Worm (Caenorhabditis elegans): ENCODE data around the gene sri-51.
A peak's percentile ranks its signal among the peaks of the same experiment; 100 is the strongest.

sri-51 gene

ce11 chrII:3198998-3199397 is at the start of gene sri-51:
Gene sri-51, minus strand, starts transcription at chrII:3199098.
- TF ChIP-seq ZK546.5 (tag; optimal IDR thresholded peaks at IDR 0.05) (no peak), ceh-16 (tag; optimal IDR thresholded peaks at IDR 0.05) (no peak), nhr-12 (tag; optimal IDR thresholded peaks at IDR 0.05) (no peak), ceh-9 (tag; optimal IDR thresholded peaks at IDR 0.05) (no peak), fos-1 (tag; optimal IDR thresholded peaks at IDR 0.05) (no peak), nhr-43 (tag; optimal IDR thresholded peaks at IDR 0.05; ENCODE audit: poor library complexity, severe bottlenecking) (no peak), nhr-237 (tag; optimal IDR thresholded peaks at IDR 0.05) (no peak), hmg-11 (tag; optimal IDR thresholded peaks at IDR 0.05) (no peak), nhr-11 (tag; optimal IDR thresholded peaks at IDR 0.05) (no peak), elt-3 (tag; optimal IDR thresholded peaks at IDR 0.05) (no peak), nhr-28 (tag; optimal IDR thresholded peaks at IDR 0.05) (no peak), snpc-4 (tag; optimal IDR thresholded peaks at IDR 0.05) (no peak), mml-1 (tag; optimal IDR thresholded peaks at IDR 0.05) (no peak)

DNA sequence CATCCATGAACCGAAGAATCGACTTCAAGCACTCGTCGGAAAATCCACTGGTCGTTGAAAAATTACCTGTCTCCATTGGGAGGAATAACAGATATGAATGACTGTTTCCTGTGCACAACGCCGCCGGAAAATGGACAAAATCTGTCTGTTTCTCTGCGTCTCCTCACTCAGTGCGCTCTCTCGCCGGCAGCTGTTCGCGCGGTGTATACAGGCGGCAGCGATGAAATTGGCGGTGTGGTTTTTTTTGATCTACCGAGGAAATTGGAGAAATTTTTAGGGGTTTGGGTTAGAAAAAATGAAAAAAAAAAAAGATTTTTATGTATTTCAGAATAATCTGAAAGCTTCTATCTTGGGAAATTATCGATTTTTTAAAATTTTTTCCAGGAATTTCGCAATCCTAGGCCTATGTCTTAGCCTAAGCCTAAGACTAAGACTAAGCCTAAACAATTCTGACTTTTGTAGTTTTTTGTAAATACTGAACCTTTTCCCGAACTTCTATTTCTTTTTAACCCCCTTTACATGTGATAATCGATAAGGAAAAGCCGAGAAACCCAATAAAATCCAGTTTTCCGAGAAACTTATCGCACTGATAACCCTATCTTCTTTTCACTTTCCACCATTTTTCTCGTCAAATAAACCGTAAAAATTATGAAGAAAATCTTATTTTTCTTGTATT is 49.3 kb upstream of the sri-51 start, which contains the start of the genes fbxc-50 and C17F4.2:
Gene fbxc-50 (minus strand): TSS at position 81 of the 676 bp plus-strand sequence.
Gene C17F4.2 (plus strand): TSS at position 626 of the 676 bp plus-strand sequence.
- TF ChIP-seq elt-1 (tag; optimal IDR thresholded peaks at IDR 0.05) (no peak), lin-39 (tag; optimal IDR thresholded peaks at IDR 0.05) (no peak), egl-27 (tag; optimal IDR thresholded peaks at IDR 0.05) (no peak), elt-3 (tag; optimal IDR thresholded peaks at IDR 0.05) (no peak), ama-1 (optimal IDR thresholded peaks at IDR 0.05) (no peak), unc-39 (tag; optimal IDR thresholded peaks at IDR 0.05) (no peak), nhr-76 (tag; optimal IDR thresholded peaks at IDR 0.05) (no peak), ZK546.5 (tag; optimal IDR thresholded peaks at IDR 0.05) (no peak)

ce11 chrII:3247556-3247955 is 48.7 kb upstream of the sri-51 start:
- TF ChIP-seq elt-1 (tag; optimal IDR thresholded peaks at IDR 0.05), result no peak
- no peak for TF ChIP-seq ztf-4 (tag; optimal IDR thresholded peaks at IDR 0.05)
- TF ChIP-seq unc-62 (GFP tag; optimal IDR thresholded peaks at IDR 0.05), result no peak
- TF ChIP-seq skn-1 (tag; optimal IDR thresholded peaks at IDR 0.05), result no peak
- TF ChIP-seq mdl-1 (tag; optimal IDR thresholded peaks at IDR 0.05), result no peak

ce11 chrII:3245836-3246235 is 46.9 kb upstream of the sri-51 start, which contains the start of gene C17F4.7:
Gene C17F4.7, minus strand, starts transcription at chrII:3246015.
- no peak for TF ChIP-seq ama-1 (optimal IDR thresholded peaks at IDR 0.05)
- TF ChIP-seq nhr-43 (tag; optimal IDR thresholded peaks at IDR 0.05; ENCODE audit: poor library complexity, severe bottlenecking), result no peak
- no peak for TF ChIP-seq ztf-4 (tag; optimal IDR thresholded peaks at IDR 0.05)
- TF ChIP-seq pqm-1 (tag; optimal IDR thresholded peaks at IDR 0.05), result peak; percentile 96
- no peak for TF ChIP-seq ceh-28 (tag; optimal IDR thresholded peaks at IDR 0.05)
- TF ChIP-seq aly-2 (tag; optimal IDR thresholded peaks at IDR 0.05), result no peak
- no peak for TF ChIP-seq nhr-77 (tag; optimal IDR thresholded peaks at IDR 0.05)
- TF ChIP-seq nhr-28 (tag; optimal IDR thresholded peaks at IDR 0.05), result no peak
- TF ChIP-seq egl-27 (tag; optimal IDR thresholded peaks at IDR 0.05), result no peak
- TF ChIP-seq skn-1 (tag; optimal IDR thresholded peaks at IDR 0.05), result no peak
- no peak for TF ChIP-seq ceh-82 (tag; optimal IDR thresholded peaks at IDR 0.05)
- no peak for TF ChIP-seq elt-3 (tag; optimal IDR thresholded peaks at IDR 0.05)
- TF ChIP-seq unc-39 (tag; optimal IDR thresholded peaks at IDR 0.05), result no peak
- no peak for TF ChIP-seq zag-1 (tag; optimal IDR thresholded peaks at IDR 0.05)
- no peak for TF ChIP-seq tbx-2 (tag; optimal IDR thresholded peaks at IDR 0.05)
- no peak for TF ChIP-seq ceh-16 (tag; optimal IDR thresholded peaks at IDR 0.05)
- peak; percentile 99 for TF ChIP-seq elt-2 (tag; optimal IDR thresholded peaks at IDR 0.05)
- no peak for TF ChIP-seq pha-4 (tag; optimal IDR thresholded peaks at IDR 0.05)
- TF ChIP-seq nhr-76 (tag; optimal IDR thresholded peaks at IDR 0.05), result no peak
- TF ChIP-seq mdl-1 (tag; optimal IDR thresholded peaks at IDR 0.05), result no peak
- no peak for TF ChIP-seq egl-5 (tag; optimal IDR thresholded peaks at IDR 0.05)
- no peak for TF ChIP-seq elt-1 (tag; optimal IDR thresholded peaks at IDR 0.05)
- TF ChIP-seq nhr-23 (tag; optimal IDR thresholded peaks at IDR 0.05), result no peak
- TF ChIP-seq R02D3.7 (tag; optimal IDR thresholded peaks at IDR 0.05), result no peak
- TF ChIP-seq jun-1 (tag; optimal IDR thresholded peaks at IDR 0.05), result peak; percentile 71
- TF ChIP-seq nhr-12 (tag; optimal IDR thresholded peaks at IDR 0.05), result no peak
